Fruit fly (Drosophila melanogaster) S2 (cell line): ENCODE results near the gene Jhbp5.

Source experiments
- CG8478 ChIP-seq: fragments of >200 bp; optimal IDR thresholded peaks from 2 replicates; lab custom pipeline; 2018
- CTCF ChIP-seq, 2 experiments: fragments of >200 bp; optimal IDR thresholded peaks; 2 replicates each; lab custom pipeline; 2018

- no peak for TF ChIP-seq CG8478 (lab: Kevin White, UChicago)
- TF ChIP-seq CTCF (optimal IDR thresholded peaks at IDR 0.05; lab: Kevin White, UChicago) = no peak
Measured at dm6 chr3R:16094918-16095317, 49.0 kb upstream of the Jhbp5 start.
